Worm (Caenorhabditis elegans) whole organism, L1 larva: ENCODE data around the gene irld-65.

Experiments used
- F16B12.6 ChIP-seq: fragments of 150-350 bp; optimal IDR thresholded peaks from 2 replicates; lab custom pipeline; 2014; ENCODE audit warnings: missing biosample characterization, missing genetic modification characterization
- Y116A8C.19 ChIP-seq: sonication (generic microtip); optimal IDR thresholded peaks from 2 replicates; lab custom pipeline; 2016; ENCODE audit warnings: missing compliant biosample characterization, missing genetic modification characterization, borderline replicate concordance
- alr-1 ChIP-seq: fragments of 200-800 bp; sonication (Bioruptor generic); optimal IDR thresholded peaks from 2 replicates; lab custom pipeline; 2018; ENCODE audit warnings: borderline replicate concordance, mild to moderate bottlenecking, missing genetic modification characterization, missing compliant biosample characterization
- ama-1 ChIP-seq: fragments of 150-350 bp; optimal IDR thresholded peaks from 2 replicates; lab custom pipeline; 2014
- blmp-1 ChIP-seq: fragments of 150-350 bp; optimal IDR thresholded peaks from 2 replicates; lab custom pipeline; 2014; ENCODE audit warnings: missing biosample characterization, missing genetic modification characterization
- ceh-63 ChIP-seq: fragments of 200-800 bp; sonication (Bioruptor generic); optimal IDR thresholded peaks from 2 replicates; lab custom pipeline; 2018; ENCODE audit warnings: mild to moderate bottlenecking, missing genetic modification characterization, missing compliant biosample characterization
- ceh-8 ChIP-seq: fragments of 200-800 bp; sonication (Bioruptor generic); optimal IDR thresholded peaks from 2 replicates; lab custom pipeline; 2018; ENCODE audit warnings: mild to moderate bottlenecking, missing genetic modification characterization, moderate library complexity, missing compliant biosample characterization
- ceh-82 ChIP-seq, 3 experiments: fragments of 150-350 bp in 1 of 3; sonication (generic microtip) in 2 of 3; optimal IDR thresholded peaks; 2 replicates each; lab custom pipeline; 2014 to 2017; ENCODE audit warnings: missing biosample characterization in 3 of 3, missing genetic modification characterization in 3 of 3
- ces-1 ChIP-seq: fragments of 150-350 bp; optimal IDR thresholded peaks from 2 replicates; lab custom pipeline; 2014; ENCODE audit warnings: missing biosample characterization, missing genetic modification reagents, missing genetic modification characterization
- dsc-1 ChIP-seq: sonication (generic microtip); optimal IDR thresholded peaks from 2 replicates; lab custom pipeline; 2016; ENCODE audit warnings: mild to moderate bottlenecking, missing genetic modification characterization, missing compliant biosample characterization
- efl-1 ChIP-seq, 4 experiments: fragments of 150-350 bp; optimal IDR thresholded peaks in 3 of 4; peaks in 1 of 4; 1 replicate in 1 of 4; 2 replicates in 3 of 4; lab custom pipeline; 2014; ENCODE audit warnings: missing biosample characterization in 2 of 4, missing genetic modification characterization in 2 of 4, missing genetic modification reagents in 2 of 4
- efl-3 ChIP-seq: fragments of 200-800 bp; sonication (Bioruptor generic); optimal IDR thresholded peaks from 2 replicates; lab custom pipeline; 2018; ENCODE audit warnings: mild to moderate bottlenecking, missing genetic modification characterization, missing compliant biosample characterization
- elt-2 ChIP-seq: sonication (generic microtip); optimal IDR thresholded peaks from 2 replicates; lab custom pipeline; 2016; ENCODE audit warnings: missing genetic modification characterization, mild to moderate bottlenecking, inconsistent platforms, missing compliant biosample characterization, missing genetic modification reagents
- elt-3 ChIP-seq, 6 experiments: fragments of 150-350 bp in 1 of 6; sonication (generic microtip); optimal IDR thresholded peaks; 2 replicates each; lab custom pipeline; 2017 to 2018; ENCODE audit warnings: missing biosample characterization in 6 of 6, missing genetic modification characterization in 6 of 6, inconsistent platforms in 1 of 6
- ets-5 ChIP-seq: fragments of 200-800 bp; sonication (Bioruptor generic); IDR thresholded peaks from 2 replicates; pipeline ENCODE4 v1.3.6; 2022; ENCODE audit warnings: missing genetic modification characterization, missing compliant biosample characterization
- grh-1 ChIP-seq: fragments of 200-800 bp; sonication (Bioruptor generic); IDR thresholded peaks from 2 replicates; pipeline ENCODE4 v1.3.6; 2022; ENCODE audit warnings: missing genetic modification reagents, missing genetic modification characterization, missing compliant biosample characterization
- hpl-2 ChIP-seq: fragments of 150-350 bp; optimal IDR thresholded peaks from 2 replicates; lab custom pipeline; 2014; ENCODE audit warnings: missing biosample characterization, missing genetic modification reagents, missing genetic modification characterization
- isw-1 ChIP-seq: fragments of 200-800 bp; sonication (Bioruptor generic); IDR thresholded peaks from 2 replicates; pipeline ENCODE4 v1.3.6; 2022; ENCODE audit warnings: missing genetic modification characterization, missing compliant biosample characterization
- jun-1 ChIP-seq: fragments of 150-350 bp; optimal IDR thresholded peaks from 2 replicates; lab custom pipeline; 2014; ENCODE audit warnings: missing biosample characterization, missing genetic modification reagents, missing genetic modification characterization
- lin-15B ChIP-seq: fragments of 150-350 bp; sonication (generic microtip); optimal IDR thresholded peaks from 3 replicates; lab custom pipeline; 2014; ENCODE audit warnings: missing biosample characterization, missing genetic modification characterization
- mab-9 ChIP-seq: fragments of 200-800 bp; sonication (Bioruptor generic); IDR thresholded peaks from 2 replicates; pipeline ENCODE4 v1.3.6; 2022; ENCODE audit warnings: missing genetic modification reagents, missing genetic modification characterization, missing compliant biosample characterization
- nhr-11 ChIP-seq: fragments of 150-350 bp; optimal IDR thresholded peaks from 2 replicates; lab custom pipeline; 2014; ENCODE audit warnings: missing biosample characterization, missing genetic modification characterization
- nhr-20 ChIP-seq: sonication (generic microtip); optimal IDR thresholded peaks from 2 replicates; lab custom pipeline; 2016; ENCODE audit warnings: mild to moderate bottlenecking, missing genetic modification characterization, missing compliant biosample characterization
- nhr-28 ChIP-seq: fragments of 150-350 bp; optimal IDR thresholded peaks from 2 replicates; lab custom pipeline; 2014; ENCODE audit warnings: missing biosample characterization, missing genetic modification characterization
- nhr-71 ChIP-seq: sonication (generic microtip); optimal IDR thresholded peaks from 2 replicates; lab custom pipeline; 2016; ENCODE audit warnings: mild to moderate bottlenecking, missing genetic modification characterization, moderate library complexity, missing compliant biosample characterization
- nhr-76 ChIP-seq: sonication (generic microtip); optimal IDR thresholded peaks from 2 replicates; lab custom pipeline; 2017; ENCODE audit warnings: missing biosample characterization, missing genetic modification characterization
- nhr-84 ChIP-seq: sonication (generic microtip); optimal IDR thresholded peaks from 2 replicates; lab custom pipeline; 2017; ENCODE audit warnings: missing biosample characterization, missing genetic modification characterization
- nhr-85 ChIP-seq: sonication (generic microtip); peaks from one replicate; lab custom pipeline; 2016; ENCODE audit warnings: missing genetic modification characterization, inconsistent platforms, missing compliant biosample characterization
- pax-3 ChIP-seq: fragments of 200-800 bp; sonication (Bioruptor generic); optimal IDR thresholded peaks from 2 replicates; lab custom pipeline; 2018; ENCODE audit warnings: mild to moderate bottlenecking, missing genetic modification characterization, moderate library complexity, missing compliant biosample characterization
- sox-4 ChIP-seq: sonication (generic microtip); optimal IDR thresholded peaks from 2 replicates; lab custom pipeline; 2016; ENCODE audit warnings: missing genetic modification characterization, missing compliant biosample characterization
- sup-37 ChIP-seq: fragments of 200-800 bp; sonication (Bioruptor generic); optimal IDR thresholded peaks from 2 replicates; lab custom pipeline; 2018; ENCODE audit warnings: mild to moderate bottlenecking, missing genetic modification characterization, missing compliant biosample characterization
- tbx-2 ChIP-seq: sonication (generic microtip); optimal IDR thresholded peaks from 2 replicates; lab custom pipeline; 2016; ENCODE audit warnings: missing genetic modification characterization, missing compliant biosample characterization
- tlp-1 ChIP-seq: fragments of 150-350 bp; optimal IDR thresholded peaks from 2 replicates; lab custom pipeline; 2014; ENCODE audit warnings: missing biosample characterization, missing genetic modification characterization
- unc-62 ChIP-seq: fragments of 150-350 bp; optimal IDR thresholded peaks from 2 replicates; lab custom pipeline; 2014; ENCODE audit warnings: missing biosample characterization, missing genetic modification reagents, missing genetic modification characterization
- unc-86 ChIP-seq: sonication (generic microtip); optimal IDR thresholded peaks from 2 replicates; lab custom pipeline; 2016; ENCODE audit warnings: missing genetic modification characterization, missing compliant biosample characterization
- vab-15 ChIP-seq: sonication (generic microtip); optimal IDR thresholded peaks from 2 replicates; lab custom pipeline; 2017; ENCODE audit warnings: missing genotype, mild to moderate bottlenecking, missing genetic modification characterization, missing compliant biosample characterization
- zag-1 ChIP-seq: fragments of 150-350 bp; optimal IDR thresholded peaks from 2 replicates; lab custom pipeline; 2014; ENCODE audit warnings: missing biosample characterization, missing genetic modification characterization
- ztf-4 ChIP-seq: fragments of 150-350 bp; optimal IDR thresholded peaks from 2 replicates; lab custom pipeline; 2014; ENCODE audit warnings: missing biosample characterization, missing genetic modification characterization

irld-65 gene

DNA sequence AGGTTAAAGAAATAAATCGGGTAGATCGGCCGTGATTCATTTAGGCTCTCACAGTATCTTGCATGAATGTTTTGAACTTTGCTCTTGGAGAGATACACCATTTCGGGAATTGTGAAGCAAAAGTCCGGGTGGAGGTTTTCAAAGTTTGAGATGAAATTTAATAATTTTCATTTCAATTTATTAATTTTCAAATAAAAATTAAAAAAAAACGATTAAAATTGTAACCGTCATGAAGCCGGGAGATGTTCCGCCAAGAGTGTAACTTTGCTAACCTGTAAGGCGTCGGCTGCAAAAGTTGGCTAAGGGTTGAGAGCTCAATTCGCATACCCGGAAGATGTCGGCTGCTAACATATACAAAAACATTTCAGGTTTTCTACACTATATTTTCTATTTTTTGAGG lies 3.4 kb downstream of the irld-65 start, which contains the start of gene irld-67:
Gene irld-67 (minus strand): TSS at position 101 of the 400 bp plus-strand sequence.
- no peak for TF ChIP-seq elt-2
- no peak for TF ChIP-seq tlp-1 (tag; lab: Kevin White, UChicago)
- TF ChIP-seq alr-1 (tag; lab: Kevin White, UChicago) = no peak
- TF ChIP-seq ceh-8 = no peak
- no peak for TF ChIP-seq ceh-82 (tag; optimal IDR thresholded peaks at IDR 0.05; lab: Kevin White, UChicago)
- TF ChIP-seq nhr-20 (tag; lab: Kevin White, UChicago) = no peak

DNA sequence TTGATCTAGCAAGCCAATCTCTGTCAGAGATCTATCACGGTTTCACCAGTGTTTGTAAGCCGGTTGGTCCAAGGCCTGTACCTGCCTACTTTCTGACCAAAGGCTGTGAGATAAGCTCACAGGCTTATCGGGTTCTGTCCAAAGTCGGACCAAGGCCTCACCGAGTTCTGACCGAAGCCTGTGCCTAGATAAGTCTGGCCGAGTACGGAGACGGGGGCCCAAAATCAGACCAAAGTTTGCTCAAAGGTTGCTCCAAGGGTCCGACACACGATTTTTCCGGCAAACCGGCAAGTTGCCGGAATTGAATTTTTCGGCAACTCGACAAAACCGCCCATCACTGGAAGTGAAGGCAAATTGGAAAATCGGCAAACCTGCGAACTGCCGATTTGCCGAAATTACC lies 6.2 kb downstream of the irld-65 start:
- no peak for TF ChIP-seq nhr-76 (tag; lab: Kevin White, UChicago)
- no peak for TF ChIP-seq efl-1 (optimal IDR thresholded peaks at IDR 0.05; lab: Kevin White, UChicago)
- peak in 1 of 2 experiments; percentile 65 for TF ChIP-seq efl-1 (GFP tag; optimal IDR thresholded peaks at IDR 0.05 in 1 of 2; lab: Kevin White, UChicago)

DNA sequence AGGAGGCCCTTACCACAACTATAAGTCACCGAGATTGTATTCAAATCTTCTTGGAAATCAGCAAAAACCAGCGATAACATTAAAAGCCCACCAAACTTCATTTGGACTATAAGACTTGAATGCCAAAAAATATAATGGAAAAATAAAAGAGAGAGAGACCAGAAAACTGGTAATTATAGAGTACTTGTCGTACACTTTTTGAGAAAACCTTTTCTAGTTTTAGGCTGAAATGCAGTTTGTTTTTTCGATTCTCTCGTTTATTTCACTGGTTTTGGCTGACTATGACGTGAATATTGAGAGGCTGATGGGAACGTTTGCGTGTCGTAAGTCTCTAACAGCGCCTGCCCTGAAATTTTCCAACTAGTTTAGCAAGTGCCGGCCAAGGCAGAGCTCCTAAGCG lies 7.3 kb downstream of the irld-65 start, which contains the start of the genes irld-64 and irld-63:
Gene irld-64 (minus strand): TSS at position 101 of the 400 bp plus-strand sequence.
Gene irld-63 (plus strand): TSS at position 230 of the 400 bp plus-strand sequence.
- TF ChIP-seq lin-15B (tag; lab: Kevin White, UChicago) (no peak), isw-1 (GFP tag; lab: Robert Waterston, UW) (no peak), zag-1 (tag; lab: Kevin White, UChicago) (no peak), unc-86 (tag; lab: Kevin White, UChicago) (no peak), mab-9 (GFP tag; lab: Robert Waterston, UW) (no peak), sup-37 (GFP tag; lab: Kevin White, UChicago) (no peak), elt-3 (tag; optimal IDR thresholded peaks at IDR 0.05; lab: Kevin White, UChicago) (no peak), sox-4 (tag; lab: Kevin White, UChicago) (no peak), ces-1 (GFP tag; lab: Kevin White, UChicago) (no peak), ceh-8 (no peak), vab-15 (no peak), blmp-1 (no peak), nhr-84 (tag; lab: Kevin White, UChicago) (no peak), tbx-2 (no peak), dsc-1 (tag; lab: Kevin White, UChicago) (no peak), hpl-2 (no peak)

ce11 chrII:2929846-2930245 lies 7.9 kb downstream of the irld-65 start:
- TF ChIP-seq jun-1 (no peak), efl-1 (optimal IDR thresholded peaks at IDR 0.05; lab: Kevin White, UChicago) (no peak), efl-1 (GFP tag; optimal IDR thresholded peaks at IDR 0.05 in 1 of 2; lab: Kevin White, UChicago) (peak in 1 of 2 experiments; percentile 25), Y116A8C.19 (tag; lab: Kevin White, UChicago) (no peak), ets-5 (GFP tag; lab: Robert Waterston, UW) (no peak)

DNA sequence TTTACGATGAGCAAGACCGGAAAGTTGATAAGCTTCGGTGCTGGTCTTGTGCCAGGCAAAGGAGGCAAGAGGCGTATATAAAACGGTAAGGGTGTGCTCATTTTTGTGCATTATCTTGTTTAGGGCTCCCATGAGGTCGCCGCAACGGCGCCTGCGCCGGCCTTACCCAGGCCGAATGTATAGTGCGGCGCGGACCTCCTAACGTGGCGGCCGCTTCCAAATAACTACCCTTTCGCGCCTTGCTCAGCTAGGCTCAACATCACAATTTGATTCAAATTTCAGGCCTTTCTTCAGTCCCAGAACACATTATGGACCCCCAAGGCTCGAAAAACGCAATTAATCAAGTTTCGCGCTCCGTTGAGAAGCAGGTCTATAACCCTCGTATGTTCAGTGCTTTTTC lies 10.2 kb downstream of the irld-65 start, which contains the start of the genes ZK355.3 and ZK355.8:
Gene ZK355.3 (minus strand): TSS at position 101 of the 400 bp plus-strand sequence.
Gene ZK355.8 (plus strand): TSS at position 272 of the 400 bp plus-strand sequence.
- TF ChIP-seq mab-9 (GFP tag; lab: Robert Waterston, UW) = no peak
- TF ChIP-seq ceh-63 = no peak
- no peak for TF ChIP-seq unc-86 (tag; lab: Kevin White, UChicago)
- TF ChIP-seq nhr-11 (tag; lab: Kevin White, UChicago) = no peak
- no peak for TF ChIP-seq grh-1 (GFP tag; lab: Robert Waterston, UW)
- no peak for TF ChIP-seq ztf-4 (tag; lab: Kevin White, UChicago)
- no peak for TF ChIP-seq unc-62 (GFP tag; lab: Kevin White, UChicago)
- no peak for TF ChIP-seq tlp-1 (tag; lab: Kevin White, UChicago)
- TF ChIP-seq dsc-1 (tag; lab: Kevin White, UChicago) = no peak
- no peak for TF ChIP-seq F16B12.6
- no peak for TF ChIP-seq nhr-28 (tag; lab: Kevin White, UChicago)
- TF ChIP-seq alr-1 (tag; lab: Kevin White, UChicago) = no peak
- no peak for TF ChIP-seq nhr-85 (tag; lab: Kevin White, UChicago)
- TF ChIP-seq nhr-20 (tag; lab: Kevin White, UChicago) = no peak
- no peak for TF ChIP-seq nhr-71 (tag; lab: Kevin White, UChicago)
- TF ChIP-seq pax-3 (tag; lab: Kevin White, UChicago) = no peak
- no peak for TF ChIP-seq efl-3
- no peak for TF ChIP-seq ama-1 (lab: Kevin White, UChicago)
- TF ChIP-seq hpl-2 = no peak
